Worm (Caenorhabditis elegans): ENCODE data around the gene T28A11.18.

Gene T28A11.18

DNA sequence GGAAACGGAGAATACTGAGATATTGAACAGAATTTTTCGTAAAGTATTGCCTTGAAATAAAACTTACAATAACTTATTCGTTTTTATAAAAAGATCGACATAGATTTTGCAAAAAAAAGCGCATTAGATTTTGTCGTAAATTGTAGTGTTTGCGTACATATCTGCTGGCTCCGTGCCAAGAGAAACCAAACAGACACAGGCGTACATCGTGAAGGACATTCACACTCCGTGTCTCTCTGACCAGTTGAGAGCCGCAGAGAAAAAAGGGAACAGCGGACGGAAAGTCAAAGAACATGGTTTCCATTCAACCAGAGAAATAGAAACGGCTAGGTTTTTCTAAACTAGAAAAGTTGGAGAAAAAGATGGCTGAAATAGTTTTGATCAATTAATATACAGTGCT, 47.5 kb upstream of the T28A11.18 start, which contains the start of gene arrd-19 (continued):
- TF ChIP-seq duxl-1 (tag; optimal IDR thresholded peaks at IDR 0.05; ENCODE audit: poor library complexity) (peak; percentile 79), pqm-1 (tag; optimal IDR thresholded peaks at IDR 0.05) (peak; percentile 32), F49E8.2 (tag; optimal IDR thresholded peaks at IDR 0.05; ENCODE audit: borderline replicate concordance) (no peak), aly-2 (tag; optimal IDR thresholded peaks at IDR 0.05) (no peak), mxl-3 (GFP tag; optimal IDR thresholded peaks at IDR 0.05) (peak; percentile 72), attf-4 (tag; optimal IDR thresholded peaks at IDR 0.05) (no peak), zip-2 (tag; optimal IDR thresholded peaks at IDR 0.05) (peak; percentile 5), R02D3.7 (tag; optimal IDR thresholded peaks at IDR 0.05) (no peak), sdz-12 (GFP tag; optimal IDR thresholded peaks at IDR 0.05) (no peak), spr-1 (tag; optimal IDR thresholded peaks at IDR 0.05) (no peak), ceh-44 (GFP tag; IDR thresholded peaks at IDR 0.05) (no peak), lsy-2 (tag; optimal IDR thresholded peaks at IDR 0.05) (peak; percentile 26 to 79), dmd-6 (GFP tag; IDR thresholded peaks at IDR 0.05) (peak; percentile 92), zip-11 (GFP tag; IDR thresholded peaks at IDR 0.05) (no peak), madf-9 (GFP tag; conservative IDR thresholded peaks at IDR 0.05) (no peak), vab-7 (GFP tag; IDR thresholded peaks at IDR 0.05) (no peak; the same call in 1 of the 2 replicates), nhr-102 (tag; optimal IDR thresholded peaks at IDR 0.05) (no peak), snpc-1.2 (GFP tag; IDR thresholded peaks at IDR 0.05) (no peak), ztf-7 (tag; optimal IDR thresholded peaks at IDR 0.05) (no peak), nhr-48 (tag; optimal IDR thresholded peaks at IDR 0.05) (peak; percentile 90), hmg-1.1 (GFP tag; IDR thresholded peaks at IDR 0.05) (peak; percentile 93), php-3 (GFP tag; IDR thresholded peaks at IDR 0.05) (no peak), mdl-1 (tag; optimal IDR thresholded peaks at IDR 0.05) (peak in 1 of 2 experiments; percentile 85), daf-12 (tag; optimal IDR thresholded peaks at IDR 0.05) (no peak), nhr-25 (tag; optimal IDR thresholded peaks at IDR 0.05; ENCODE audit: borderline replicate concordance, insufficient read depth) (peak; percentile 53), cey-2 (tag; optimal IDR thresholded peaks at IDR 0.05; ENCODE audit: borderline replicate concordance, insufficient read depth) (no peak), spr-3 (GFP tag; optimal IDR thresholded peaks at IDR 0.05) (no peak), mep-1 (tag; optimal IDR thresholded peaks at IDR 0.05) (no peak), nhr-10 (tag; optimal IDR thresholded peaks at IDR 0.05) (no peak), D1046.2 (GFP tag; IDR thresholded peaks at IDR 0.05) (no peak), zag-1 (tag; optimal IDR thresholded peaks at IDR 0.05) (no peak), ceh-32 (tag; optimal IDR thresholded peaks at IDR 0.05; ENCODE audit: poor library complexity) (no peak), dve-1 (tag; optimal IDR thresholded peaks at IDR 0.05; ENCODE audit: insufficient read depth) (peak; percentile 89), madf-5 (GFP tag; IDR thresholded peaks at IDR 0.05) (no peak), pha-4 (GFP tag; IDR thresholded peaks at IDR 0.05) (no peak), pha-4 (tag; optimal IDR thresholded peaks at IDR 0.05) (peak; percentile 54), unc-39 (tag; optimal IDR thresholded peaks at IDR 0.05) (no peak), hlh-11 (tag; optimal IDR thresholded peaks at IDR 0.05) (peak; percentile 93), nhr-237 (tag; optimal IDR thresholded peaks at IDR 0.05) (no peak), T26A8.4 (GFP tag; IDR thresholded peaks at IDR 0.05) (no peak), lin-38 (GFP tag; IDR thresholded peaks at IDR 0.05) (no peak), ZK546.5 (tag; optimal IDR thresholded peaks at IDR 0.05) (no peak), saeg-2 (GFP tag; IDR thresholded peaks at IDR 0.05) (peak; percentile 80; the same call in 1 of the 2 replicates), lin-15B (tag; optimal IDR thresholded peaks at IDR 0.05) (no peak), ama-1 (optimal IDR thresholded peaks at IDR 0.05) (no peak), Y75B8A.6 (GFP tag; IDR thresholded peaks at IDR 0.05) (no peak), daf-8 (GFP tag; IDR thresholded peaks at IDR 0.05) (no peak), lir-3 (tag; optimal IDR thresholded peaks at IDR 0.05) (no peak), F10B5.3 (tag; optimal IDR thresholded peaks at IDR 0.05) (no peak), mdt-29 (GFP tag; IDR thresholded peaks at IDR 0.05) (no peak), fkh-10 (GFP tag; optimal IDR thresholded peaks at IDR 0.05) (peak; percentile 72), Y48G9A.11 (GFP tag; IDR thresholded peaks at IDR 0.05) (no peak)
